Worm (Caenorhabditis elegans): ENCODE measurements around the gene haf-7.

- TF ChIP-seq unc-39 (tag; optimal IDR thresholded peaks at IDR 0.05) (no peak), snpc-4 (tag; optimal IDR thresholded peaks at IDR 0.05) (no peak), zag-1 (tag; optimal IDR thresholded peaks at IDR 0.05) (no peak), blmp-1 (tag; optimal IDR thresholded peaks at IDR 0.05; ENCODE audit: insufficient read depth) (no peak), R02D3.7 (tag; optimal IDR thresholded peaks at IDR 0.05) (no peak), nhr-77 (tag; optimal IDR thresholded peaks at IDR 0.05) (no peak), lsy-2 (tag; optimal IDR thresholded peaks at IDR 0.05) (no peak), lin-39 (tag; optimal IDR thresholded peaks at IDR 0.05) (no peak), ama-1 (optimal IDR thresholded peaks at IDR 0.05) (no peak), elt-1 (tag; optimal IDR thresholded peaks at IDR 0.05) (no peak), sma-3 (GFP tag; optimal IDR thresholded peaks at IDR 0.05) (no peak)
Measured at ce11 chrV:14788462-14788861, 15.4 kb downstream of the haf-7 start.

Measured in whole organism, L2 larva.